Worm (Caenorhabditis elegans): ENCODE results near the gene C54H2.4.

Gene C54H2.4

DNA sequence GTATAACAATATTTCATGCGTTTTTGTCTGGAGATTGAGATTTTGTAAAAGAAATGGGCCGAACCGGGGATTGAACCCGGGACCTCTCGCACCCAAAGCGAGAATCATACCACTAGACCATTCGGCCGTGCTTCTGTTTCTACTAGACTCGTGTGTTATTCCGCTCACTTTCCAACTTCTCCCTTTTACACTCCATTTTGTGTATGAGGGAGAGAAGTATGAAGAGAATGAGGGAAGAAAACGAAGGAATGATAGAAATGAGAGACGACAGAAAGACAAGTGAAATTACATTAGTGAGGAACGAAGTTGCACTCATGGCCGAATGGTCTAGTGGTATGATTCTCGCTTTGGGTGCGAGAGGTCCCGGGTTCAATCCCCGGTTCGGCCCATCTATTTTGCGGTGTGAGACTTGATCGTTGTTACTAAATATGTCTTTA lies 30.6 kb upstream of the C54H2.4 start (continued):
- TF ChIP-seq ceh-28 (tag; optimal IDR thresholded peaks at IDR 0.05) (peak; percentile 74), ceh-16 (tag; optimal IDR thresholded peaks at IDR 0.05) (no peak), unc-62 (GFP tag; optimal IDR thresholded peaks at IDR 0.05) (peak; percentile 57), sea-2 (GFP tag; optimal IDR thresholded peaks at IDR 0.05) (peak; percentile 93), elt-2 (tag; optimal IDR thresholded peaks at IDR 0.05) (peak; percentile 57), pqm-1 (tag; optimal IDR thresholded peaks at IDR 0.05) (peak; percentile 58)

- TF ChIP-seq hmg-11 (tag; optimal IDR thresholded peaks at IDR 0.05) (no peak), fkh-10 (GFP tag; optimal IDR thresholded peaks at IDR 0.05) (peak; percentile 89)
Observed at ce11 chrX:5799229-5799628, 28.7 kb upstream of the C54H2.4 start.

ce11 chrX:5798690-5799089 lies 28.1 kb upstream of the C54H2.4 start, which contains the start of gene F46G11.4:
TSS of gene F46G11.4 (minus strand) at chrX:5798790.
- no peak for TF ChIP-seq elt-2 (tag; optimal IDR thresholded peaks at IDR 0.05)
- TF ChIP-seq lsy-12 (tag; optimal IDR thresholded peaks at IDR 0.05), result no peak
- no peak for TF ChIP-seq ceh-28 (tag; optimal IDR thresholded peaks at IDR 0.05)
- no peak for TF ChIP-seq fos-1 (tag; optimal IDR thresholded peaks at IDR 0.05)
- TF ChIP-seq unc-62 (GFP tag; optimal IDR thresholded peaks at IDR 0.05), result no peak
- no peak for TF ChIP-seq nhr-43 (tag; optimal IDR thresholded peaks at IDR 0.05; ENCODE audit: poor library complexity, severe bottlenecking)
- no peak for TF ChIP-seq egl-27 (tag; optimal IDR thresholded peaks at IDR 0.05)
- TF ChIP-seq jun-1 (tag; optimal IDR thresholded peaks at IDR 0.05), result no peak
- no peak for TF ChIP-seq elt-3 (tag; optimal IDR thresholded peaks at IDR 0.05)
- TF ChIP-seq lin-39 (tag; optimal IDR thresholded peaks at IDR 0.05), result no peak
- no peak for TF ChIP-seq pqm-1 (tag; optimal IDR thresholded peaks at IDR 0.05)
- no peak for TF ChIP-seq nhr-23 (tag; optimal IDR thresholded peaks at IDR 0.05)
- TF ChIP-seq ceh-16 (tag; optimal IDR thresholded peaks at IDR 0.05), result no peak
- TF ChIP-seq unc-39 (tag; optimal IDR thresholded peaks at IDR 0.05), result no peak
- TF ChIP-seq snpc-4 (tag; optimal IDR thresholded peaks at IDR 0.05), result no peak
- TF ChIP-seq aly-2 (tag; optimal IDR thresholded peaks at IDR 0.05), result no peak
- no peak for TF ChIP-seq nhr-25 (tag; optimal IDR thresholded peaks at IDR 0.05)
- no peak for TF ChIP-seq lin-15B (tag; optimal IDR thresholded peaks at IDR 0.05)
- TF ChIP-seq ceh-9 (tag; optimal IDR thresholded peaks at IDR 0.05), result no peak
- no peak for TF ChIP-seq hmg-11 (tag; optimal IDR thresholded peaks at IDR 0.05)

- no peak for TF ChIP-seq skn-1 (tag; optimal IDR thresholded peaks at IDR 0.05)
Observed at ce11 chrX:5794432-5794831, 23.9 kb upstream of the C54H2.4 start.

- TF ChIP-seq eor-1 (tag; optimal IDR thresholded peaks at IDR 0.05), result no peak
- no peak for TF ChIP-seq hmg-11 (tag; optimal IDR thresholded peaks at IDR 0.05)
- no peak for TF ChIP-seq daf-12 (tag; optimal IDR thresholded peaks at IDR 0.05)
- no peak for TF ChIP-seq elt-2 (tag; optimal IDR thresholded peaks at IDR 0.05)
- TF ChIP-seq pqm-1 (tag; optimal IDR thresholded peaks at IDR 0.05), result no peak
- no peak for TF ChIP-seq sea-2 (GFP tag; optimal IDR thresholded peaks at IDR 0.05)
- TF ChIP-seq fos-1 (tag; optimal IDR thresholded peaks at IDR 0.05), result no peak
- TF ChIP-seq zag-1 (tag; optimal IDR thresholded peaks at IDR 0.05), result no peak
- no peak for TF ChIP-seq egl-27 (tag; optimal IDR thresholded peaks at IDR 0.05)
- no peak for TF ChIP-seq nfya-1 (tag; optimal IDR thresholded peaks at IDR 0.05; ENCODE audit: insufficient read depth)
- TF ChIP-seq nhr-11 (tag; optimal IDR thresholded peaks at IDR 0.05), result no peak
- TF ChIP-seq unc-39 (tag; optimal IDR thresholded peaks at IDR 0.05), result no peak
- no peak for TF ChIP-seq tbx-2 (tag; optimal IDR thresholded peaks at IDR 0.05)
- no peak for TF ChIP-seq nhr-25 (tag; optimal IDR thresholded peaks at IDR 0.05)
- TF ChIP-seq elt-1 (tag; optimal IDR thresholded peaks at IDR 0.05), result no peak
- TF ChIP-seq nhr-67 (tag; optimal IDR thresholded peaks at IDR 0.05), result no peak
- no peak for TF ChIP-seq snpc-4 (tag; optimal IDR thresholded peaks at IDR 0.05)
- TF ChIP-seq nhr-43 (tag; optimal IDR thresholded peaks at IDR 0.05; ENCODE audit: poor library complexity, severe bottlenecking), result no peak
- TF ChIP-seq fkh-2 (tag; optimal IDR thresholded peaks at IDR 0.05), result no peak
Observed at ce11 chrX:5790915-5791314, 20.4 kb upstream of the C54H2.4 start, which contains the start of gene twnk-1. TSS of gene twnk-1 (plus strand) at chrX:5791215.

ce11 chrX:5787861-5788260 lies 17.3 kb upstream of the C54H2.4 start, which contains the start of gene F46G11.2:
TSS of gene F46G11.2 (plus strand) at chrX:5788161.
- TF ChIP-seq nhr-23 (tag; optimal IDR thresholded peaks at IDR 0.05) (peak; percentile 31), daf-12 (tag; optimal IDR thresholded peaks at IDR 0.05) (no peak)

Measured in whole organism, L3 larva.